Worm (Caenorhabditis elegans) whole organism, young adult: ENCODE data around the gene sgk-1.

Experiments used
- B0035.1 ChIP-seq: sonication (generic microtip); optimal IDR thresholded peaks from 2 replicates; lab custom pipeline; 2016; ENCODE audit warnings: missing genetic modification characterization, mild to moderate bottlenecking, missing compliant biosample characterization, missing genotype, missing genetic modification reagents
- F22D6.2 ChIP-seq: sonication (generic microtip); optimal IDR thresholded peaks from 2 replicates; lab custom pipeline; 2016; ENCODE audit warnings: mild to moderate bottlenecking, missing genetic modification characterization, missing compliant biosample characterization
- F52B5.7 ChIP-seq: sonication (generic microtip); optimal IDR thresholded peaks from 2 replicates; lab custom pipeline; 2016; ENCODE audit warnings: mild to moderate bottlenecking, missing genetic modification characterization, missing compliant biosample characterization
- T26A5.8 ChIP-seq: sonication (generic microtip); optimal IDR thresholded peaks from 2 replicates; lab custom pipeline; 2016; ENCODE audit warnings: missing genetic modification characterization, missing compliant biosample characterization
- Y53F4B.3 ChIP-seq: fragments of 200-800 bp; sonication (Bioruptor generic); IDR thresholded peaks from 2 replicates; pipeline ENCODE4 v1.3.6; 2022; ENCODE audit warnings: missing genetic modification reagents, missing genetic modification characterization, missing compliant biosample characterization
- athp-1 ChIP-seq: sonication (generic microtip); optimal IDR thresholded peaks from 2 replicates; lab custom pipeline; 2017; ENCODE audit warnings: mild to moderate bottlenecking, missing genetic modification characterization, missing compliant biosample characterization
- bed-1 ChIP-seq: fragments of 200-800 bp; sonication (Bioruptor generic); IDR thresholded peaks from 2 replicates; pipeline ENCODE4 v1.3.6; 2022; ENCODE audit warnings: missing genetic modification reagents, missing genetic modification characterization, missing compliant biosample characterization
- bed-2 ChIP-seq: fragments of 200-800 bp; sonication (Bioruptor generic); IDR thresholded peaks from 2 replicates; pipeline ENCODE4 v1.3.6; 2022; ENCODE audit warnings: missing genetic modification reagents, missing genetic modification characterization, missing compliant biosample characterization
- ccch-3 ChIP-seq: fragments of 200-800 bp; sonication (Bioruptor generic); optimal IDR thresholded peaks from 2 replicates; lab custom pipeline; 2018; ENCODE audit warnings: mild to moderate bottlenecking, missing genetic modification characterization, missing compliant biosample characterization
- cebp-1 ChIP-seq, 2 experiments: fragments of 200-800 bp in 1 of 2; sonication (Bioruptor generic) in 1 of 2; sonication (generic microtip) in 1 of 2; IDR thresholded peaks in 1 of 2; optimal IDR thresholded peaks in 1 of 2; 2 replicates each; pipeline versions ENCODE4 v1.3.6 to Lab custom; 2017 to 2022; ENCODE audit warnings: missing compliant biosample characterization in 2 of 2, missing genetic modification characterization in 2 of 2, mild to moderate bottlenecking in 1 of 2, missing genetic modification reagents in 1 of 2, moderate library complexity in 1 of 2
- ceh-79 ChIP-seq: sonication (generic microtip); optimal IDR thresholded peaks from 2 replicates; lab custom pipeline; 2017; ENCODE audit warnings: mild to moderate bottlenecking, missing genetic modification characterization, missing compliant biosample characterization
- egl-18 ChIP-seq: fragments of 200-800 bp; sonication (Bioruptor generic); IDR thresholded peaks from 2 replicates; pipeline ENCODE4 v1.3.6; 2022; ENCODE audit warnings: missing genetic modification reagents, missing genetic modification characterization, missing compliant biosample characterization
- egrh-3 ChIP-seq: fragments of 200-800 bp; sonication (Bioruptor generic); IDR thresholded peaks from 2 replicates; pipeline ENCODE4 v1.3.6; 2022; ENCODE audit warnings: missing genetic modification reagents, missing genetic modification characterization, missing compliant biosample characterization
- ets-4 ChIP-seq: fragments of 200-800 bp; sonication (Bioruptor generic); optimal IDR thresholded peaks from 2 replicates; lab custom pipeline; 2018; ENCODE audit warnings: mild to moderate bottlenecking, missing genetic modification characterization, missing compliant biosample characterization
- gei-17 ChIP-seq: fragments of 200-800 bp; sonication (Bioruptor generic); optimal IDR thresholded peaks from 2 replicates; lab custom pipeline; 2018; ENCODE audit warnings: mild to moderate bottlenecking, missing genetic modification characterization, missing compliant biosample characterization
- hmg-1.2 ChIP-seq: fragments of 200-800 bp; sonication (Bioruptor generic); IDR thresholded peaks from 2 replicates; pipeline ENCODE4 v1.3.6; 2022; ENCODE audit warnings: missing genetic modification reagents, missing genetic modification characterization, missing compliant biosample characterization
- let-607 ChIP-seq, 2 experiments: fragments of 200-800 bp in 1 of 2; sonication (Bioruptor generic) in 1 of 2; sonication (generic microtip) in 1 of 2; optimal IDR thresholded peaks; 2 replicates each; lab custom pipeline; 2016 to 2018; ENCODE audit warnings: mild to moderate bottlenecking in 2 of 2, missing compliant biosample characterization in 2 of 2, missing genetic modification characterization in 2 of 2, moderate library complexity in 2 of 2, missing genotype in 1 of 2
- lin-40 ChIP-seq: sonication (generic microtip); optimal IDR thresholded peaks from 2 replicates; lab custom pipeline; 2016; ENCODE audit warnings: missing genetic modification characterization, mild to moderate bottlenecking, missing compliant biosample characterization, missing genotype, missing genetic modification reagents
- madf-10 ChIP-seq: sonication (generic microtip); optimal IDR thresholded peaks from 2 replicates; lab custom pipeline; 2016; ENCODE audit warnings: mild to moderate bottlenecking, missing genetic modification characterization, missing compliant biosample characterization
- madf-3 ChIP-seq: fragments of 200-800 bp; sonication (Bioruptor generic); IDR thresholded peaks from 2 replicates; pipeline ENCODE4 v1.3.6; 2022; ENCODE audit warnings: missing genetic modification reagents, missing genetic modification characterization, missing compliant biosample characterization
- mcd-1 ChIP-seq: fragments of 200-800 bp; sonication (Bioruptor generic); IDR thresholded peaks from 2 replicates; pipeline ENCODE4 v1.3.6; 2022; ENCODE audit warnings: missing genetic modification reagents, missing genetic modification characterization, missing compliant biosample characterization
- mel-28 ChIP-seq: sonication (generic microtip); optimal IDR thresholded peaks from 2 replicates; lab custom pipeline; 2016; ENCODE audit warnings: borderline replicate concordance, mild to moderate bottlenecking, missing genetic modification characterization, missing compliant biosample characterization
- mes-4 ChIP-seq: sonication (generic microtip); optimal IDR thresholded peaks from 2 replicates; lab custom pipeline; 2016; ENCODE audit warnings: missing genotype, missing genetic modification characterization, missing compliant biosample characterization
- mxl-1 ChIP-seq: sonication (generic microtip); optimal IDR thresholded peaks from 2 replicates; lab custom pipeline; 2016; ENCODE audit warnings: missing genetic modification characterization, missing compliant biosample characterization
- nfya-1 ChIP-seq: sonication (generic microtip); optimal IDR thresholded peaks from 2 replicates; lab custom pipeline; 2017; ENCODE audit warnings: antibody characterized with exemption, missing compliant biosample characterization, missing genetic modification characterization, borderline replicate concordance; ENCODE audit not compliant: insufficient read depth
- nhr-80 ChIP-seq: sonication (generic microtip); optimal IDR thresholded peaks from 2 replicates; lab custom pipeline; 2016; ENCODE audit warnings: missing genetic modification characterization, missing compliant biosample characterization
- rcor-1 ChIP-seq: fragments of 200-800 bp; sonication (Bioruptor generic); IDR thresholded peaks from 2 replicates; pipeline ENCODE4 v1.3.6; 2022; ENCODE audit warnings: missing genetic modification reagents, missing genetic modification characterization, missing compliant biosample characterization
- rec-8 ChIP-seq, 2 experiments: sonication (generic microtip); optimal IDR thresholded peaks; 2 replicates each; lab custom pipeline; 2016; ENCODE audit warnings: mild to moderate bottlenecking in 2 of 2, missing genetic modification characterization in 2 of 2, missing genetic modification reagents in 2 of 2, missing genotype in 2 of 2, missing biosample characterization in 1 of 2, missing compliant biosample characterization in 1 of 2, moderate library complexity in 1 of 2
- snpc-1.1 ChIP-seq: sonication (generic microtip); optimal IDR thresholded peaks from 2 replicates; lab custom pipeline; 2017; ENCODE audit warnings: missing genetic modification characterization, mild to moderate bottlenecking, missing compliant biosample characterization, antibody characterized with exemption, moderate library complexity, missing genotype, missing genetic modification reagents; ENCODE audit not compliant: insufficient read depth
- snpc-3.4 ChIP-seq: sonication (generic microtip); optimal IDR thresholded peaks from 2 replicates; lab custom pipeline; 2017; ENCODE audit warnings: missing genetic modification characterization, mild to moderate bottlenecking, missing compliant biosample characterization, antibody characterized with exemption, moderate library complexity, missing genotype, missing genetic modification reagents
- sptf-2 ChIP-seq: fragments of 200-800 bp; sonication (Bioruptor generic); optimal IDR thresholded peaks from 2 replicates; lab custom pipeline; 2018; ENCODE audit warnings: mild to moderate bottlenecking, missing genetic modification characterization, missing compliant biosample characterization
- tbp1 ChIP-seq: fragments of 200-800 bp; sonication (Bioruptor generic); optimal IDR thresholded peaks from 2 replicates; lab custom pipeline; 2018; ENCODE audit warnings: mild to moderate bottlenecking, missing genetic modification characterization, missing compliant biosample characterization
- zim-3 ChIP-seq: sonication (generic microtip); optimal IDR thresholded peaks from 2 replicates; lab custom pipeline; 2017; ENCODE audit warnings: mild to moderate bottlenecking, missing genetic modification characterization, moderate library complexity, missing compliant biosample characterization
- ztf-25 ChIP-seq: fragments of 200-800 bp; sonication (Bioruptor generic); IDR thresholded peaks from 2 replicates; pipeline ENCODE4 v1.3.6; 2022; ENCODE audit warnings: missing genetic modification reagents, missing genetic modification characterization, missing compliant biosample characterization
- ztf-28 ChIP-seq: fragments of 200-800 bp; sonication (Bioruptor generic); IDR thresholded peaks from 2 replicates; pipeline ENCODE4 v1.3.6; 2022; ENCODE audit warnings: missing genetic modification reagents, missing genetic modification characterization, missing compliant biosample characterization

Gene sgk-1

DNA sequence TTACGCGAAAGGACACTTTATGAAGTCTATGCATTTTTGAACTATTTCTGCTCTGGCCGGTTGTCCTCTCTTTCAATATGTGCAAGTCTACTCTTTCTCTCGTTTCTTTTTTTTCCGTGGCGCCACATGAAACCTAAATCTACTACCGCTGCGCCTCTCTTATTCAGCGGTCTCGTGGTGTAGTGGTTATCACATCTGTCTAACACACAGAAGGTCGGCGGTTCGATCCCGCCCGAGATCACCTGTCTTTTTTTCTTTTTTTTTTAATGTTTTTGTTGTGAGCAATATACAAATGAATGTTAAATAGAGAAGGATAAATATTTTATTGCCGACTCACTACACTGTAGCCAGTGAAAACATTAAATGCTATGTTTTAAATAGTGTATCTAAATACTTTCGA, 36.3 kb upstream of the sgk-1 start (continued):
- no peak for TF ChIP-seq ccch-3 (GFP tag; lab: Kevin White, UChicago)
- TF ChIP-seq hmg-1.2: peak; percentile 80
- no peak for TF ChIP-seq egl-18 (GFP tag; lab: Robert Waterston, UW)
- TF ChIP-seq nhr-80: peak; percentile 7
- 0 out of 2 replicates have a peak, but pooled peaks have one; percentile 59 for TF ChIP-seq ztf-25 (GFP tag; lab: Robert Waterston, UW)
- TF ChIP-seq let-607 (tag; optimal IDR thresholded peaks at IDR 0.05; lab: Kevin White, UChicago): peak in 1 of 2 experiments; percentile 41
- TF ChIP-seq ets-4 (GFP tag; lab: Kevin White, UChicago): no peak
- TF ChIP-seq athp-1 (tag; lab: Kevin White, UChicago): peak; percentile 14
- no peak for TF ChIP-seq bed-2 (GFP tag; lab: Robert Waterston, UW)
- TF ChIP-seq bed-1: no peak
- peak; percentile 50 for TF ChIP-seq snpc-3.4 (tag; lab: Kevin White, UChicago)
- TF ChIP-seq zim-3 (tag; lab: Kevin White, UChicago): peak; percentile 71
- TF ChIP-seq nfya-1 (tag; lab: Kevin White, UChicago): no peak
- TF ChIP-seq mes-4 (tag; lab: Kevin White, UChicago): peak; percentile 69
- peak; percentile 94 for TF ChIP-seq tbp1 (GFP tag; lab: Kevin White, UChicago)
- peak; percentile 79 to 86 for TF ChIP-seq rec-8 (tag; optimal IDR thresholded peaks at IDR 0.05; lab: Kevin White, UChicago)
- no peak for TF ChIP-seq F52B5.7 (tag; lab: Kevin White, UChicago)
- peak; percentile 75 for TF ChIP-seq madf-10
- peak; percentile 58 for TF ChIP-seq T26A5.8 (tag; lab: Kevin White, UChicago)
- TF ChIP-seq madf-3 (GFP tag; lab: Robert Waterston, UW): no peak
- no peak for TF ChIP-seq cebp-1 (GFP tag; IDR thresholded peaks at IDR 0.05; lab: Robert Waterston, UW)
- TF ChIP-seq cebp-1 (tag; optimal IDR thresholded peaks at IDR 0.05; lab: Kevin White, UChicago): peak; percentile 70
- TF ChIP-seq sptf-2: no peak
- peak; percentile 72 for TF ChIP-seq snpc-1.1 (tag; lab: Kevin White, UChicago)
- TF ChIP-seq F22D6.2 (tag; lab: Kevin White, UChicago): no peak
- TF ChIP-seq egrh-3 (GFP tag; lab: Robert Waterston, UW): peak; percentile 8; the same call in 1 of the 2 replicates
- peak; percentile 4 for TF ChIP-seq B0035.1
- no peak for TF ChIP-seq gei-17 (GFP tag; lab: Kevin White, UChicago)
- no peak for TF ChIP-seq ztf-28 (GFP tag; lab: Robert Waterston, UW)
- peak; percentile 67 for TF ChIP-seq rcor-1 (GFP tag; lab: Robert Waterston, UW)
- peak; percentile 70 for TF ChIP-seq lin-40 (tag; lab: Kevin White, UChicago)
- no peak for TF ChIP-seq ceh-79 (tag; lab: Kevin White, UChicago)
- TF ChIP-seq mcd-1 (GFP tag; lab: Robert Waterston, UW): peak; percentile 49; the same call in 1 of the 2 replicates
- no peak for TF ChIP-seq Y53F4B.3 (GFP tag; lab: Robert Waterston, UW)
- peak; percentile 62 for TF ChIP-seq mxl-1
- TF ChIP-seq, all 124 proteins: peak for 52

DNA sequence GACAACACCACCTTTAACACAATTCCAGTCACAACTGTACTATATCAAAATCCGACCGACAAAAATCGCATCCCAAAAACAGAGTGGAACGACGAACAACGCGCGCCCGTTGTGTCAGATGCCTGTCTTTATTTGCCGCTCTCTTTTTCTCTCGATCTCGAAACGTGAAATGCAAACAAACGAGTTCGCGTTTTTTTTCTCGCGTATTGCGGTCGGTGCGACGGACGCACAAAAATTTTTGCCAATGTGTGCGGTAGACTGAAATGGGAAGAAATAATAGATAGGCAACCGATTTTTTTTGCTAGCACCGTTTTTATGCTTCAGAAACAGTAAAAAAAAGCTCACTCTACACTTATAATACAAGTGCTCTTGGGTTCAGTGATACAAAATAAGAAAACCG, 35.2 kb upstream of the sgk-1 start:
- peak; percentile 69 for TF ChIP-seq madf-10
- TF ChIP-seq mel-28 (tag; lab: Kevin White, UChicago): no peak
- no peak for TF ChIP-seq cebp-1 (GFP tag; IDR thresholded peaks at IDR 0.05; lab: Robert Waterston, UW)
- peak; percentile 8 for TF ChIP-seq cebp-1 (tag; optimal IDR thresholded peaks at IDR 0.05; lab: Kevin White, UChicago)
- peak; percentile 54 for TF ChIP-seq nhr-80
- TF ChIP-seq, all 124 proteins: peak for 3
